Fruit fly (Drosophila melanogaster) whole organism, pupa: Measurements from ENCODE around the gene Prp5.

Source experiments
- Pif1B ChIP-seq: fragments of 200-800 bp; sonication (Bioruptor generic); optimal IDR thresholded peaks from 3 replicates; lab custom pipeline; 2016; ENCODE audit warnings: missing biosample characterization, missing genetic modification characterization
- Snoo ChIP-seq: fragments of 200-800 bp; sonication (Bioruptor generic); optimal IDR thresholded peaks from 3 replicates; lab custom pipeline; 2017; ENCODE audit warnings: missing biosample characterization, mild to moderate bottlenecking, missing genetic modification characterization, inconsistent platforms
- rn ChIP-seq: fragments of 200-800 bp; sonication (Bioruptor generic); IDR thresholded peaks from 2 replicates; pipeline ENCODE4 v1.3.6; 2022; ENCODE audit warnings: missing biosample characterization, missing genetic modification characterization

- no peak for TF ChIP-seq rn (GFP tag; lab: Robert Waterston, UW)
- TF ChIP-seq Snoo (tag; lab: Kevin White, UChicago), result no peak
- no peak for TF ChIP-seq Pif1B
These were observed 35.1 kb upstream of the Prp5 start for dm6 chrX:15309918-15310317.
